Worm (Caenorhabditis elegans): ENCODE results near the gene Y56A3A.30.

ce11 chrIII:11933539-11933938, 45.3 kb downstream of the Y56A3A.30 start, which contains the start of gene dolk-1:
- TF ChIP-seq dao-5 (tag; optimal IDR thresholded peaks at IDR 0.05) (no peak), W03F9.2 (tag; optimal IDR thresholded peaks at IDR 0.05) (no peak), him-1 (tag; optimal IDR thresholded peaks at IDR 0.05) (no peak)

Measured in whole organism, L4/young adult.